Fruit fly (Drosophila melanogaster): ENCODE measurements around the gene snu.

- TF ChIP-seq CG34367 (tag; optimal IDR thresholded peaks at IDR 0.05) (no peak), gl (tag; optimal IDR thresholded peaks at IDR 0.05) (no peak), Pif1A (GFP tag; optimal IDR thresholded peaks at IDR 0.05) (no peak), EcR (GFP tag; optimal IDR thresholded peaks at IDR 0.05) (peak; percentile 19), CG15710 (tag; optimal IDR thresholded peaks at IDR 0.05) (no peak), CG10348 (GFP tag; IDR thresholded peaks at IDR 0.05) (no peak), CG13204 (GFP tag; optimal IDR thresholded peaks at IDR 0.05) (no peak), Snoo (tag; optimal IDR thresholded peaks at IDR 0.05) (peak; percentile 45)
These were observed 4.7 kb downstream of the snu start for dm6 chr3R:28679583-28679982.
